Worm (Caenorhabditis elegans) whole organism, early embryonic: ENCODE data around the gene H12I13.6.

Experiments used
- ama-1 ChIP-seq: fragments of 150-350 bp; optimal IDR thresholded peaks from 2 replicates; lab custom pipeline; 2014
- ceh-13 ChIP-seq: fragments of 200-800 bp; sonication (Bioruptor generic); optimal IDR thresholded peaks from 2 replicates; lab custom pipeline; 2018; ENCODE audit warnings: mild to moderate bottlenecking, missing genetic modification characterization, missing compliant biosample characterization
- hnd-1 ChIP-seq: sonication (generic microtip); optimal IDR thresholded peaks from 2 replicates; lab custom pipeline; 2016; ENCODE audit warnings: missing genetic modification characterization, missing compliant biosample characterization

ce11 chrII:6103986-6104385 is 26.3 kb downstream of the H12I13.6 start:
- TF ChIP-seq ceh-13 (GFP tag; lab: Kevin White, UChicago): no peak
- no peak for TF ChIP-seq ama-1 (lab: Kevin White, UChicago)
- TF ChIP-seq hnd-1 (tag; lab: Kevin White, UChicago): no peak
